Worm (Caenorhabditis elegans) whole organism, midembryonic: ENCODE results near the gene T28A11.22.

Experiments
- T22C8.4 ChIP-seq: fragments of 200-800 bp; sonication (Bioruptor generic); IDR thresholded peaks from 2 replicates; pipeline ENCODE4 v1.3.6; 2022; ENCODE audit warnings: missing genetic modification characterization, missing compliant biosample characterization
- cog-1 ChIP-seq: sonication (generic microtip); optimal IDR thresholded peaks from 2 replicates; lab custom pipeline; 2016; ENCODE audit warnings: missing genetic modification characterization, missing compliant biosample characterization
- flt-1 ChIP-seq: fragments of 200-800 bp; sonication (Bioruptor generic); IDR thresholded peaks from 2 replicates; pipeline ENCODE4 v1.3.6; 2022; ENCODE audit warnings: missing genetic modification characterization, missing compliant biosample characterization
- klf-2 ChIP-seq: fragments of 200-800 bp; sonication (Bioruptor generic); conservative IDR thresholded peaks from 2 replicates; pipeline ENCODE4 v1.3.6; 2022; ENCODE audit warnings: missing genetic modification reagents, missing genetic modification characterization, missing compliant biosample characterization
- med-1 ChIP-seq: sonication (generic microtip); optimal IDR thresholded peaks from 2 replicates; lab custom pipeline; 2017; ENCODE audit warnings: missing genetic modification characterization, mild to moderate bottlenecking, missing compliant biosample characterization, antibody characterized with exemption, missing genetic modification reagents; ENCODE audit not compliant: insufficient read depth
- ref-1 ChIP-seq: fragments of 200-800 bp; sonication (Bioruptor generic); conservative IDR thresholded peaks from 2 replicates; pipeline ENCODE4 v1.3.6; 2022; ENCODE audit warnings: missing genetic modification reagents, missing genetic modification characterization, missing compliant biosample characterization
- tab-1 ChIP-seq: fragments of 200-800 bp; sonication (Bioruptor generic); IDR thresholded peaks from 2 replicates; pipeline ENCODE4 v1.3.6; 2022; ENCODE audit warnings: missing genetic modification characterization, missing compliant biosample characterization
- ztf-23 ChIP-seq: fragments of 200-800 bp; sonication (Bioruptor generic); IDR thresholded peaks from 2 replicates; pipeline ENCODE4 v1.3.6; 2022; ENCODE audit warnings: missing genetic modification reagents, missing genetic modification characterization, missing compliant biosample characterization
- ztf-29 ChIP-seq: fragments of 200-800 bp; sonication (Bioruptor generic); IDR thresholded peaks from 2 replicates; pipeline ENCODE4 v1.3.6; 2022; ENCODE audit warnings: missing genetic modification reagents, missing genetic modification characterization, missing compliant biosample characterization

ce11 chrV:3279138-3279537 is 21.8 kb downstream of the T28A11.22 start:
- TF ChIP-seq flt-1 (GFP tag; lab: Robert Waterston, UW): no peak
- TF ChIP-seq klf-2: no peak
- no peak for TF ChIP-seq ztf-29 (GFP tag; lab: Robert Waterston, UW)
- no peak for TF ChIP-seq tab-1 (GFP tag; lab: Robert Waterston, UW)
- no peak for TF ChIP-seq med-1 (GFP tag; lab: Kevin White, UChicago)
- no peak for TF ChIP-seq ztf-23
- no peak for TF ChIP-seq T22C8.4 (GFP tag; lab: Robert Waterston, UW)
- TF ChIP-seq cog-1: no peak
- TF ChIP-seq ref-1 (GFP tag; lab: Robert Waterston, UW): no peak
